Fruit fly (Drosophila melanogaster): ENCODE results near the gene CG4768.

The CG4768 gene

dm6 chrX:16787416-16787900 is 4.5 kb upstream of the CG4768 start (continued):
- peak; percentile 51; the same call in 1 of the 2 replicates for TF ChIP-seq CG42726 (GFP tag; IDR thresholded peaks at IDR 0.05; ENCODE audit: partially characterized antibody)
- no peak for TF ChIP-seq dan (GFP tag; IDR thresholded peaks at IDR 0.05)

dm6 chrX:16791058-16791457 is 861 bp upstream of the CG4768 start, which contains the start of gene Rrp45:
Gene Rrp45 (minus strand): TSS chrX:16791266.
- peak; percentile 64 for TF ChIP-seq Med (GFP tag)
- TF ChIP-seq CG5953 (GFP tag; IDR thresholded peaks at IDR 0.05), result no peak
- TF ChIP-seq pzg (GFP tag; optimal IDR thresholded peaks at IDR 0.05), result peak; percentile 31
- TF ChIP-seq CG13775 (GFP tag; optimal IDR thresholded peaks at IDR 0.05), result no peak
- TF ChIP-seq CG3995 (GFP tag; optimal IDR thresholded peaks at IDR 0.05), result peak; percentile 88
- TF ChIP-seq Max (GFP tag; optimal IDR thresholded peaks at IDR 0.05), result peak; percentile 14
- TF ChIP-seq org-1 (GFP tag; optimal IDR thresholded peaks at IDR 0.05), result no peak
- peak; percentile 44; the same call in 1 of the 2 replicates for TF ChIP-seq amos (GFP tag; IDR thresholded peaks at IDR 0.05; ENCODE audit: partially characterized antibody)
- peak; percentile 37 for TF ChIP-seq MESR4 (GFP tag; optimal IDR thresholded peaks at IDR 0.05)
- peak; percentile 77 for TF ChIP-seq MBD-R2 (GFP tag; IDR thresholded peaks at IDR 0.05)
- TF ChIP-seq Dp (GFP tag; optimal IDR thresholded peaks at IDR 0.05), result peak; percentile 41
- TF ChIP-seq E2f2 (GFP tag; IDR thresholded peaks at IDR 0.05), result peak; percentile 50
- peak; percentile 9 for TF ChIP-seq sens (GFP tag)
- no peak for TF ChIP-seq kay (GFP tag; optimal IDR thresholded peaks at IDR 0.05)
- TF ChIP-seq row (GFP tag; IDR thresholded peaks at IDR 0.05), result peak; percentile 73
- TF ChIP-seq dm (GFP tag; optimal IDR thresholded peaks at IDR 0.05), result peak; percentile 66
- TF ChIP-seq Dref (GFP tag; IDR thresholded peaks at IDR 0.05), result 0 out of 2 replicates have a peak, but pooled peaks have one; percentile 21
- peak; percentile 30; the same call in 1 of the 2 replicates for TF ChIP-seq CG3847 (GFP tag; IDR thresholded peaks at IDR 0.05)
- TF ChIP-seq CG17328 (GFP tag; IDR thresholded peaks at IDR 0.05), result no peak
- TF ChIP-seq BEAF-32 (GFP tag; optimal IDR thresholded peaks at IDR 0.05), result peak; percentile 16
- no peak for TF ChIP-seq CG9609 (GFP tag; optimal IDR thresholded peaks at IDR 0.05)
- no peak for TF ChIP-seq ara (GFP tag; IDR thresholded peaks at IDR 0.05)
- TF ChIP-seq knrl (GFP tag; IDR thresholded peaks at IDR 0.05; ENCODE audit: partially characterized antibody), result peak; percentile 20; the same call in 1 of the 3 replicates
- no peak for TF ChIP-seq prd (optimal IDR thresholded peaks at IDR 0.05)
- no peak for TF ChIP-seq prd (GFP tag; IDR thresholded peaks at IDR 0.05)
- TF ChIP-seq CG15514 (GFP tag; optimal IDR thresholded peaks at IDR 0.05), result peak; percentile 99
- TF ChIP-seq CG9876 (GFP tag; optimal IDR thresholded peaks at IDR 0.05), result no peak
- TF ChIP-seq CG10431 (GFP tag; optimal IDR thresholded peaks at IDR 0.05), result peak; percentile 96
- peak; percentile 4 for TF ChIP-seq cwo (GFP tag; optimal IDR thresholded peaks at IDR 0.05)
- TF ChIP-seq CG2116 (GFP tag; optimal IDR thresholded peaks at IDR 0.05), result peak; percentile 5
- TF ChIP-seq Rfx (GFP tag; IDR thresholded peaks at IDR 0.05), result 0 out of 2 replicates have a peak, but pooled peaks have one; percentile 21
- peak; percentile 39 for TF ChIP-seq Ets65A (GFP tag)
- no peak for TF ChIP-seq Scr (GFP tag; IDR thresholded peaks at IDR 0.05; ENCODE audit: partially characterized antibody)
- TF ChIP-seq CG30020 (tag; optimal IDR thresholded peaks at IDR 0.05), result no peak

dm6 chrX:16793129-16793748 is 1.3 kb downstream of the CG4768 start:
- TF ChIP-seq CG11085 (GFP tag; IDR thresholded peaks at IDR 0.05) (no peak), crp (GFP tag; optimal IDR thresholded peaks at IDR 0.05) (peak in 1 of 2 experiments; percentile 75), pros (GFP tag; optimal IDR thresholded peaks at IDR 0.05) (peak; percentile 45), CG8924 (tag; optimal IDR thresholded peaks at IDR 0.05) (peak; percentile 5), ttk (GFP tag; IDR thresholded peaks at IDR 0.05) (no peak), twi (tag; optimal IDR thresholded peaks at IDR 0.05) (peak; percentile 26), crol (GFP tag; IDR thresholded peaks at IDR 0.05) (peak; percentile 85), CG5180 (GFP tag; optimal IDR thresholded peaks at IDR 0.05) (no peak), sens (GFP tag) (peak; percentile 43), D (optimal IDR thresholded peaks at IDR 0.05) (no peak), D (GFP tag; optimal IDR thresholded peaks at IDR 0.05) (peak; percentile 25), CG1832 (GFP tag; optimal IDR thresholded peaks at IDR 0.05) (peak; percentile 33), tll (GFP tag; optimal IDR thresholded peaks at IDR 0.05) (peak in 1 of 2 experiments; percentile 32), gcm (GFP tag; optimal IDR thresholded peaks at IDR 0.05) (peak; percentile 8)

Measured in whole organism, embryonic.